Worm (Caenorhabditis elegans): ENCODE measurements around the gene B0035.18.
A peak's percentile ranks its signal among the peaks of the same experiment; 100 is the strongest.

The B0035.18 gene

ce11 chrIV:11359769-11360168 lies 39.7 kb downstream of the B0035.18 start, which contains the start of gene klp-12:
Gene klp-12, minus strand, starts transcription at chrIV:11359869.
- TF ChIP-seq T23F11.4 (GFP tag; optimal IDR thresholded peaks at IDR 0.05) (no peak), che-1 (tag; optimal IDR thresholded peaks at IDR 0.05) (no peak), sdc-2 (tag; optimal IDR thresholded peaks at IDR 0.05) (no peak), dmd-4 (tag; optimal IDR thresholded peaks at IDR 0.05; ENCODE audit: borderline replicate concordance) (no peak), unc-42 (tag; optimal IDR thresholded peaks at IDR 0.05) (no peak), dve-1 (tag; optimal IDR thresholded peaks at IDR 0.05) (no peak), pha-2 (tag; optimal IDR thresholded peaks at IDR 0.05) (no peak), pha-4 (tag; optimal IDR thresholded peaks at IDR 0.05) (no peak), Y22D7AL.16 (tag; optimal IDR thresholded peaks at IDR 0.05) (no peak), odd-2 (tag; optimal IDR thresholded peaks at IDR 0.05) (no peak)

ce11 chrIV:11361409-11361808 lies 41.3 kb downstream of the B0035.18 start, which contains the start of gene T01G1.4:
Gene T01G1.4, minus strand, starts transcription at chrIV:11361509.
- TF ChIP-seq ceh-24 (tag; optimal IDR thresholded peaks at IDR 0.05) (no peak), dve-1 (tag; optimal IDR thresholded peaks at IDR 0.05) (no peak), odd-2 (tag; optimal IDR thresholded peaks at IDR 0.05) (no peak), K09A11.1 (tag; optimal IDR thresholded peaks at IDR 0.05; ENCODE audit: insufficient read depth) (no peak), ceh-2 (tag; optimal IDR thresholded peaks at IDR 0.05) (no peak), mec-3 (tag; optimal IDR thresholded peaks at IDR 0.05; ENCODE audit: borderline replicate concordance) (no peak), rnt-1 (tag; optimal IDR thresholded peaks at IDR 0.05) (no peak), ceh-19 (GFP tag; optimal IDR thresholded peaks at IDR 0.05) (no peak), ama-1 (optimal IDR thresholded peaks at IDR 0.05) (no peak)

- no peak for TF ChIP-seq lin-11 (tag; optimal IDR thresholded peaks at IDR 0.05)
- TF ChIP-seq pha-2 (tag; optimal IDR thresholded peaks at IDR 0.05): no peak
- TF ChIP-seq nfya-1 (tag; optimal IDR thresholded peaks at IDR 0.05): peak; percentile 5
- TF ChIP-seq ref-2 (tag; optimal IDR thresholded peaks at IDR 0.05): no peak
- no peak for TF ChIP-seq K09A11.1 (tag; optimal IDR thresholded peaks at IDR 0.05; ENCODE audit: insufficient read depth)
- no peak for TF ChIP-seq ceh-9 (tag; optimal IDR thresholded peaks at IDR 0.05)
- TF ChIP-seq pax-1 (tag; optimal IDR thresholded peaks at IDR 0.05): no peak
- TF ChIP-seq tbx-2 (tag; optimal IDR thresholded peaks at IDR 0.05): peak; percentile 0
- no peak for TF ChIP-seq ceh-22 (tag; optimal IDR thresholded peaks at IDR 0.05)
Observed at ce11 chrIV:11363806-11364562, 43.9 kb downstream of the B0035.18 start.
